Worm (Caenorhabditis elegans): ENCODE data around the gene R10H10.4.

The R10H10.4 gene

ce11 chrIV:10403193-10404058, 8.7 kb upstream of the R10H10.4 start, which contains the start of gene gpa-7 (continued):
- TF ChIP-seq zim-3 (tag; optimal IDR thresholded peaks at IDR 0.05) (no peak), lin-35 (GFP tag; optimal IDR thresholded peaks at IDR 0.05) (peak in 1 of 3 experiments; percentile 70), efl-1 (GFP tag; optimal IDR thresholded peaks at IDR 0.05) (no peak), C17E4.6 (GFP tag; IDR thresholded peaks at IDR 0.05) (no peak), ceh-27 (GFP tag; optimal IDR thresholded peaks at IDR 0.05) (no peak), K12H6.12 (tag; optimal IDR thresholded peaks at IDR 0.05) (peak; percentile 76), nhr-27 (tag; optimal IDR thresholded peaks at IDR 0.05) (no peak), madf-3 (GFP tag; IDR thresholded peaks at IDR 0.05) (no peak), ceh-100 (GFP tag; IDR thresholded peaks at IDR 0.05) (no peak), lag-1 (GFP tag; IDR thresholded peaks at IDR 0.05) (no peak), gei-17 (GFP tag; optimal IDR thresholded peaks at IDR 0.05) (no peak), F23B12.7 (tag; optimal IDR thresholded peaks at IDR 0.05; ENCODE audit: insufficient read depth) (no peak), die-1 (tag; optimal IDR thresholded peaks at IDR 0.05) (peak; percentile 13), pbrm-1 (GFP tag; IDR thresholded peaks at IDR 0.05) (peak; percentile 8; the same call in 1 of the 2 replicates), hlh-12 (tag; optimal IDR thresholded peaks at IDR 0.05) (no peak), ztf-18 (tag; optimal IDR thresholded peaks at IDR 0.05) (no peak), ceh-58 (GFP tag; IDR thresholded peaks at IDR 0.05) (no peak), F22D6.2 (tag; optimal IDR thresholded peaks at IDR 0.05) (no peak), B0019.2 (GFP tag; conservative IDR thresholded peaks at IDR 0.05) (no peak), pha-4 (tag; optimal IDR thresholded peaks at IDR 0.05) (no peak), ztf-26 (tag; optimal IDR thresholded peaks at IDR 0.05) (no peak)

- TF ChIP-seq atf-7 (tag; optimal IDR thresholded peaks at IDR 0.05) (no peak), sea-2 (GFP tag; IDR thresholded peaks at IDR 0.05) (no peak), sptf-2 (GFP tag; optimal IDR thresholded peaks at IDR 0.05) (no peak), xnd-1 (tag; optimal IDR thresholded peaks at IDR 0.05) (no peak), egrh-3 (GFP tag; IDR thresholded peaks at IDR 0.05) (no peak), ztf-28 (GFP tag; IDR thresholded peaks at IDR 0.05) (no peak), tbx-9 (tag; optimal IDR thresholded peaks at IDR 0.05; ENCODE audit: borderline replicate concordance) (no peak), nhr-120 (GFP tag; IDR thresholded peaks at IDR 0.05) (no peak), mxl-1 (tag; optimal IDR thresholded peaks at IDR 0.05) (no peak), nfya-1 (tag; optimal IDR thresholded peaks at IDR 0.05; ENCODE audit: borderline replicate concordance, insufficient read depth) (no peak), F37B4.10 (GFP tag; IDR thresholded peaks at IDR 0.05) (no peak), mes-4 (tag; optimal IDR thresholded peaks at IDR 0.05) (no peak), ets-4 (GFP tag; optimal IDR thresholded peaks at IDR 0.05) (no peak), C17E4.6 (GFP tag; IDR thresholded peaks at IDR 0.05) (no peak), T07F8.4 (tag; optimal IDR thresholded peaks at IDR 0.05) (no peak), C06A6.2 (GFP tag; conservative IDR thresholded peaks at IDR 0.05) (no peak), snpc-1.3 (tag; optimal IDR thresholded peaks at IDR 0.05; ENCODE audit: insufficient read depth) (no peak), sdz-38 (tag; optimal IDR thresholded peaks at IDR 0.05) (no peak)
Observed at ce11 chrIV:10398244-10398643, 3.5 kb upstream of the R10H10.4 start.

All from whole organism, young adult.